Worm (Caenorhabditis elegans) whole organism, L4 larva: ENCODE data around the gene F13B6.3.
A peak's percentile ranks its signal among the peaks of the same experiment; 100 is the strongest.

Experiments used
- F10B5.3 ChIP-seq: sonication (generic microtip); optimal IDR thresholded peaks from 2 replicates; lab custom pipeline; 2016; ENCODE audit warnings: mild to moderate bottlenecking, missing genetic modification characterization, missing compliant biosample characterization
- F26F4.8 ChIP-seq: fragments of 200-800 bp; sonication (Bioruptor generic); conservative IDR thresholded peaks from 2 replicates; pipeline ENCODE4 v1.3.6; 2022; ENCODE audit warnings: missing genetic modification characterization, missing compliant biosample characterization
- F44E2.7 ChIP-seq: fragments of 200-800 bp; sonication (Bioruptor generic); IDR thresholded peaks from 2 replicates; pipeline ENCODE4 v2.1.2; 2022; ENCODE audit warnings: missing genetic modification characterization, missing compliant biosample characterization
- F49E8.2 ChIP-seq: sonication (generic microtip); optimal IDR thresholded peaks from 2 replicates; lab custom pipeline; 2016; ENCODE audit warnings: missing compliant biosample characterization, mild to moderate bottlenecking, missing genetic modification characterization, borderline replicate concordance
- Y48G9A.11 ChIP-seq: fragments of 200-800 bp; sonication (Bioruptor generic); IDR thresholded peaks from 2 replicates; pipeline ENCODE4 v1.3.6; 2022; ENCODE audit warnings: missing genetic modification reagents, missing genetic modification characterization, missing compliant biosample characterization
- Y75B8A.6 ChIP-seq: fragments of 200-800 bp; sonication (Bioruptor generic); IDR thresholded peaks from 2 replicates; pipeline ENCODE4 v1.3.6; 2022; ENCODE audit warnings: missing genetic modification reagents, missing genetic modification characterization, missing compliant biosample characterization
- ZK337.2 ChIP-seq: fragments of 200-800 bp; sonication (Bioruptor generic); IDR thresholded peaks from 2 replicates; pipeline ENCODE4 v1.3.6; 2022; ENCODE audit warnings: missing genetic modification reagents, missing genetic modification characterization, missing compliant biosample characterization
- ZK546.5 ChIP-seq, 2 experiments: sonication (generic microtip); optimal IDR thresholded peaks; 2 replicates each; lab custom pipeline; 2017; ENCODE audit warnings: missing biosample characterization in 2 of 2, missing genetic modification characterization in 2 of 2
- aly-2 ChIP-seq: sonication (generic microtip); optimal IDR thresholded peaks from 2 replicates; lab custom pipeline; 2018; ENCODE audit warnings: missing biosample characterization, missing genetic modification characterization
- arid-1 ChIP-seq: fragments of 200-800 bp; sonication (Bioruptor generic); conservative IDR thresholded peaks from 2 replicates; pipeline ENCODE4 v1.3.6; 2022; ENCODE audit warnings: missing genetic modification reagents, missing genetic modification characterization, missing compliant biosample characterization
- ctbp-1 ChIP-seq: fragments of 200-800 bp; sonication (Bioruptor generic); IDR thresholded peaks from 2 replicates; pipeline ENCODE4 v1.3.6; 2022; ENCODE audit warnings: missing genetic modification reagents, missing genetic modification characterization, missing compliant biosample characterization
- daf-16 ChIP-seq, 3 experiments: sonication (generic microtip); optimal IDR thresholded peaks; 2 replicates each; lab custom pipeline; 2016 to 2017; ENCODE audit warnings: missing genetic modification characterization in 3 of 3, missing genetic modification reagents in 3 of 3, mild to moderate bottlenecking in 2 of 3, missing compliant biosample characterization in 2 of 3, missing biosample characterization in 1 of 3, moderate library complexity in 1 of 3
- dmd-6 ChIP-seq: fragments of 200-800 bp; sonication (Bioruptor generic); IDR thresholded peaks from 2 replicates; pipeline ENCODE4 v1.3.6; 2022; ENCODE audit warnings: missing genetic modification reagents, missing genetic modification characterization, missing compliant biosample characterization
- dpl-1 ChIP-seq: fragments of 150-350 bp; optimal IDR thresholded peaks from 2 replicates; lab custom pipeline; 2014; ENCODE audit warnings: missing biosample characterization, missing genetic modification reagents, missing genetic modification characterization
- fos-1 ChIP-seq: fragments of 150-350 bp; optimal IDR thresholded peaks from 2 replicates; lab custom pipeline; 2014; ENCODE audit warnings: missing biosample characterization, missing genetic modification characterization
- gei-8 ChIP-seq: fragments of 200-800 bp; sonication (Bioruptor generic); optimal IDR thresholded peaks from 2 replicates; lab custom pipeline; 2018; ENCODE audit warnings: mild to moderate bottlenecking, missing genetic modification characterization, missing compliant biosample characterization
- hlh-11 ChIP-seq: fragments of 200-800 bp; sonication (Bioruptor generic); optimal IDR thresholded peaks from 2 replicates; lab custom pipeline; 2018; ENCODE audit warnings: mild to moderate bottlenecking, missing genetic modification characterization, missing compliant biosample characterization
- hlh-30 ChIP-seq: sonication (generic microtip); optimal IDR thresholded peaks from 2 replicates; lab custom pipeline; 2017; ENCODE audit warnings: antibody characterized with exemption, mild to moderate bottlenecking, missing genetic modification characterization, missing compliant biosample characterization; ENCODE audit not compliant: insufficient read depth
- hmg-1.1 ChIP-seq: fragments of 200-800 bp; sonication (Bioruptor generic); IDR thresholded peaks from 2 replicates; pipeline ENCODE4 v1.3.6; 2022; ENCODE audit warnings: missing genetic modification reagents, missing genetic modification characterization, missing compliant biosample characterization
- lim-7 ChIP-seq: fragments of 200-800 bp; sonication (Bioruptor generic); IDR thresholded peaks from 2 replicates; pipeline ENCODE4 v1.3.6; 2022; ENCODE audit warnings: missing genetic modification characterization, missing compliant biosample characterization
- lin-38 ChIP-seq: fragments of 200-800 bp; sonication (Bioruptor generic); IDR thresholded peaks from 2 replicates; pipeline ENCODE4 v1.3.6; 2022; ENCODE audit warnings: missing genetic modification reagents, missing genetic modification characterization, missing compliant biosample characterization
- lin-39 ChIP-seq: fragments of 150-350 bp; optimal IDR thresholded peaks from 2 replicates; lab custom pipeline; 2014; ENCODE audit warnings: missing biosample characterization, missing genetic modification reagents, missing genetic modification characterization
- lsy-2 ChIP-seq, 2 experiments: fragments of 150-350 bp in 1 of 2; sonication (generic microtip) in 1 of 2; optimal IDR thresholded peaks; 2 replicates each; lab custom pipeline; 2014 to 2017; ENCODE audit warnings: missing biosample characterization in 2 of 2, missing genetic modification characterization in 2 of 2
- mdt-29 ChIP-seq: fragments of 200-800 bp; sonication (Bioruptor generic); IDR thresholded peaks from 2 replicates; pipeline ENCODE4 v1.3.6; 2022; ENCODE audit warnings: missing genetic modification reagents, missing genetic modification characterization, missing compliant biosample characterization
- mep-1 ChIP-seq: fragments of 150-350 bp; sonication (generic microtip); optimal IDR thresholded peaks from 3 replicates; lab custom pipeline; 2014; ENCODE audit warnings: missing biosample characterization, missing genetic modification characterization
- mes-2 ChIP-seq: sonication (generic microtip); optimal IDR thresholded peaks from 2 replicates; lab custom pipeline; 2016; ENCODE audit warnings: missing genotype, mild to moderate bottlenecking, missing genetic modification characterization, missing compliant biosample characterization; ENCODE audit not compliant: poor library complexity, severe bottlenecking
- mxl-3 ChIP-seq: fragments of 200-800 bp; sonication (Bioruptor generic); optimal IDR thresholded peaks from 2 replicates; lab custom pipeline; 2018; ENCODE audit warnings: mild to moderate bottlenecking, missing genetic modification characterization, missing compliant biosample characterization
- nhr-102 ChIP-seq: sonication (generic microtip); optimal IDR thresholded peaks from 2 replicates; lab custom pipeline; 2016; ENCODE audit warnings: mild to moderate bottlenecking, missing genetic modification characterization, moderate library complexity, missing compliant biosample characterization
- nhr-11 ChIP-seq: fragments of 150-350 bp; optimal IDR thresholded peaks from 2 replicates; lab custom pipeline; 2014; ENCODE audit warnings: missing biosample characterization, missing genetic modification characterization
- nhr-237 ChIP-seq: sonication (generic microtip); optimal IDR thresholded peaks from 2 replicates; lab custom pipeline; 2017; ENCODE audit warnings: missing biosample characterization, missing genetic modification characterization
- nhr-41 ChIP-seq: fragments of 200-800 bp; sonication (Bioruptor generic); IDR thresholded peaks from 2 replicates; pipeline ENCODE4 v1.3.6; 2022; ENCODE audit warnings: missing genetic modification reagents, missing genetic modification characterization, missing compliant biosample characterization
- nhr-48 ChIP-seq: sonication (generic microtip); optimal IDR thresholded peaks from 2 replicates; lab custom pipeline; 2016; ENCODE audit warnings: mild to moderate bottlenecking, missing genetic modification characterization, missing compliant biosample characterization
- php-3 ChIP-seq: fragments of 200-800 bp; sonication (Bioruptor generic); IDR thresholded peaks from 2 replicates; pipeline ENCODE4 v1.3.6; 2022; ENCODE audit warnings: missing genetic modification reagents, missing genetic modification characterization, missing compliant biosample characterization
- saeg-2 ChIP-seq: fragments of 200-800 bp; sonication (Bioruptor generic); IDR thresholded peaks from 2 replicates; pipeline ENCODE4 v1.3.6; 2022; ENCODE audit warnings: missing genetic modification reagents, missing genetic modification characterization, missing compliant biosample characterization
- set-16 ChIP-seq: fragments of 200-800 bp; sonication (Bioruptor generic); IDR thresholded peaks from 2 replicates; pipeline ENCODE4 v1.3.6; 2022; ENCODE audit warnings: missing genetic modification reagents, missing genetic modification characterization, missing compliant biosample characterization
- snpc-4 ChIP-seq: fragments of 150-350 bp; optimal IDR thresholded peaks from 2 replicates; lab custom pipeline; 2014; ENCODE audit warnings: missing biosample characterization, missing genetic modification characterization
- spr-1 ChIP-seq: sonication (generic microtip); optimal IDR thresholded peaks from 2 replicates; lab custom pipeline; 2016; ENCODE audit warnings: mild to moderate bottlenecking, missing genetic modification characterization, missing compliant biosample characterization
- spr-3 ChIP-seq: fragments of 200-800 bp; sonication (Bioruptor generic); optimal IDR thresholded peaks from 2 replicates; lab custom pipeline; 2018; ENCODE audit warnings: mild to moderate bottlenecking, missing genetic modification characterization, missing compliant biosample characterization
- tra-1 ChIP-seq: fragments of 200-800 bp; sonication (Bioruptor generic); IDR thresholded peaks from 2 replicates; pipeline ENCODE4 v1.3.6; 2022; ENCODE audit warnings: missing genetic modification reagents, missing genetic modification characterization, missing compliant biosample characterization
- unc-62 ChIP-seq, 3 experiments: fragments of 150-350 bp in 1 of 3; sonication (generic microtip); optimal IDR thresholded peaks in 2 of 3; peaks in 1 of 3; 1 replicate in 1 of 3; 2 replicates in 2 of 3; lab custom pipeline; 2014 to 2017; ENCODE audit warnings: missing biosample characterization in 3 of 3, missing genetic modification characterization in 3 of 3, missing genetic modification reagents in 3 of 3, missing genotype in 1 of 3

The F13B6.3 gene

DNA sequence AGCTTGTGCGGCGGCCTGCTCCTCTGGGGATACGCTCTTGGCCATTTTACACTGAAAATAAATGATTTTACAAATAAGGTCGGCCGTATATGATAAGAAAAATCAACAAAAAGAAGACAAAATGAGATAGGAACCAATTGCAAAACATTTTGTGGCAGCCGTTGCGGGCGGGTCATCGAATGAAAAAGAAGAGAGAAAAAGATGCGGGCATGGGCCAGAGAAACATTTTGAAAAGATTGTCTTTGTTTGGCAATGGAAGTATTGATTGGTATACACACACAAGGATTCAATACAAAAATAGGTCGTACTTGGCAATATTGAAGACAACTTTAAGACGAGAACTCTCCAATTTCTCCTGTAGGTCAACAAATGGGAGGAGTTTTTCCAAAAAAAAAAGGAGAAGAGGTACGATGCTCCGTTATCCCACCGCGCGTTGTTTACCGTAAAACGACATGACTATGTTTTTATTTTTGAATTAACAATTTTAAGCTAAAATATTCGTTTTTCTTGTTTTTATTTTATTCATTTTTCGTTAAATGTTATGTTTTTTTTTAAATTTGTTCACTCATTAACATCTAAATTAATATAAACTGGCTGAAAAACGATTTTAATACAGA is 47.0 kb upstream of the F13B6.3 start, which contains the start of the genes plc-4 and R05G6.4 (continued):
- TF ChIP-seq spr-1 (no peak), F26F4.8 (GFP tag; lab: Robert Waterston, UW) (no peak), ctbp-1 (GFP tag; lab: Robert Waterston, UW) (no peak), mxl-3 (GFP tag; lab: Kevin White, UChicago) (no peak), hlh-30 (tag; lab: Kevin White, UChicago) (no peak), arid-1 (GFP tag; lab: Robert Waterston, UW) (no peak), set-16 (no peak), daf-16 (GFP tag; optimal IDR thresholded peaks at IDR 0.05; lab: Kevin White, UChicago) (no peak), daf-16 (tag; optimal IDR thresholded peaks at IDR 0.05; lab: Kevin White, UChicago) (peak; percentile 32), snpc-4 (tag; lab: Kevin White, UChicago) (no peak), ZK546.5 (tag; optimal IDR thresholded peaks at IDR 0.05; lab: Kevin White, UChicago) (no peak), tra-1 (no peak), lin-39 (tag; lab: Kevin White, UChicago) (no peak), nhr-41 (GFP tag; lab: Robert Waterston, UW) (no peak), Y48G9A.11 (GFP tag; lab: Robert Waterston, UW) (peak; percentile 91), spr-3 (no peak), nhr-48 (tag; lab: Kevin White, UChicago) (no peak), nhr-102 (tag; lab: Kevin White, UChicago) (no peak), F44E2.7 (GFP tag; lab: Robert Waterston, UW) (no peak), nhr-237 (tag; lab: Kevin White, UChicago) (no peak), mdt-29 (GFP tag; lab: Robert Waterston, UW) (no peak), dpl-1 (peak; percentile 46), dmd-6 (GFP tag; lab: Robert Waterston, UW) (no peak), aly-2 (tag; lab: Kevin White, UChicago) (no peak), hlh-11 (tag; lab: Kevin White, UChicago) (no peak), Y75B8A.6 (GFP tag; lab: Robert Waterston, UW) (no peak)

DNA sequence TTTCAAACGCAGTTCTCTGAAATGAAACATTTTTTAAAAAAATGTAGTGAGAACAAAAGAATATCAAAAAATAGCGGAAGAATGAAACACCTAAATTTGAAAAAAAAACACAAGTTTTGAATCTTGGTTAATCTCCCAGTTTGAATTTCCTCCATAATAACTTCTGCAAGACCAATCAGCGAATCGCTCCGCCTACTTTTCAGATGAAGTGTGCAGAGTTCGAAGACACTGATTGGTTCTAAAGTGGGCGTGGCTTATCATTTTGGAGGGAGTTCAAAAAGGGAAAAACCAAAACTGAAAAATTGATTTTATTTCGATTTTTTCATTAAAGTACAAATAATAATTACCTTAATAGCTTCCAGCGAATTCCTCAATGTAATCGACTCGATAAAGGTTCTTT is 45.1 kb upstream of the F13B6.3 start:
- TF ChIP-seq php-3 (GFP tag; lab: Robert Waterston, UW) (no peak), dpl-1 (peak; percentile 18)

DNA sequence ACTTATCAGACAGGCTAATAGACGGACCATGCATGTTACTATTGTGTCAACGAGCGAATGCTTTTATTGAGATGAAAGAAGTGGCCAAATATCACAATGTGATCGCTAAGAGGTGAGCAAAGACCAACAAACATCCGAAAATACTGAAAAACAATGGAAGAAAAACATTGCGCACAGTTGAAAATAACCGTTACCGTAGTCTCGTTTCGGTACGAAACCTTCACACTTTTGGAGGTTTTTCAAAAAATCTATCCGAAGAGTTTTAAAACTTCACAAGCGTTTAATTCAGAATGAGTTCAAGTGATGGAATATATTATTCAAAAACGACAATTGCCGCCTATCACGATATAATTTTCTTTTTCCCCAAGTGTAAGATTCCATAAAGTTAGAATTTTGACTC is 43.1 kb upstream of the F13B6.3 start:
- TF ChIP-seq Y48G9A.11 (GFP tag; lab: Robert Waterston, UW) (0 out of 2 replicates have a peak, but pooled peaks have one; percentile 47), dpl-1 (peak; percentile 27), saeg-2 (GFP tag; lab: Robert Waterston, UW) (no peak), fos-1 (no peak), mep-1 (tag; lab: Kevin White, UChicago) (no peak), gei-8 (GFP tag; lab: Kevin White, UChicago) (no peak), daf-16 (GFP tag; optimal IDR thresholded peaks at IDR 0.05; lab: Kevin White, UChicago) (no peak), daf-16 (tag; optimal IDR thresholded peaks at IDR 0.05; lab: Kevin White, UChicago) (peak; percentile 16), lin-38 (GFP tag; lab: Robert Waterston, UW) (0 out of 2 replicates have a peak, but pooled peaks have one; percentile 18), lsy-2 (tag; optimal IDR thresholded peaks at IDR 0.05; lab: Kevin White, UChicago) (peak in 1 of 2 experiments; percentile 91), F49E8.2 (peak; percentile 9), unc-62 (GFP tag; optimal IDR thresholded peaks at IDR 0.05 in 1 of 2; lab: Kevin White, UChicago) (peak in 1 of 2 experiments; percentile 38), unc-62 (tag; optimal IDR thresholded peaks at IDR 0.05; lab: Kevin White, UChicago) (no peak), nhr-11 (no peak), hmg-1.1 (GFP tag; lab: Robert Waterston, UW) (no peak), lim-7 (GFP tag; lab: Robert Waterston, UW) (no peak), ZK337.2 (GFP tag; lab: Robert Waterston, UW) (no peak), F10B5.3 (no peak), mes-2 (peak; percentile 48), snpc-4 (tag; lab: Kevin White, UChicago) (no peak)
